Worm (Caenorhabditis elegans) whole organism, L1 larva: ENCODE measurements around the gene Y50D7A.10.

Source experiments
- C04F5.9 ChIP-seq: sonication (generic microtip); optimal IDR thresholded peaks from 2 replicates; lab custom pipeline; 2016; ENCODE audit warnings: missing genetic modification characterization, missing compliant biosample characterization
- C16A3.4 ChIP-seq: fragments of 150-350 bp; optimal IDR thresholded peaks from 2 replicates; lab custom pipeline; 2014; ENCODE audit warnings: missing biosample characterization, missing genetic modification characterization
- aly-2 ChIP-seq: fragments of 150-350 bp; optimal IDR thresholded peaks from 2 replicates; lab custom pipeline; 2014; ENCODE audit warnings: missing biosample characterization, missing genetic modification characterization
- ama-1 ChIP-seq: fragments of 150-350 bp; optimal IDR thresholded peaks from 2 replicates; lab custom pipeline; 2014
- ceh-63 ChIP-seq: fragments of 200-800 bp; sonication (Bioruptor generic); optimal IDR thresholded peaks from 2 replicates; lab custom pipeline; 2018; ENCODE audit warnings: mild to moderate bottlenecking, missing genetic modification characterization, missing compliant biosample characterization
- ceh-8 ChIP-seq: fragments of 200-800 bp; sonication (Bioruptor generic); optimal IDR thresholded peaks from 2 replicates; lab custom pipeline; 2018; ENCODE audit warnings: mild to moderate bottlenecking, missing genetic modification characterization, moderate library complexity, missing compliant biosample characterization
- ces-1 ChIP-seq: fragments of 150-350 bp; optimal IDR thresholded peaks from 2 replicates; lab custom pipeline; 2014; ENCODE audit warnings: missing biosample characterization, missing genetic modification reagents, missing genetic modification characterization
- dpl-1 ChIP-seq, 3 experiments: fragments of 150-350 bp in 2 of 3; sonication (generic microtip) in 1 of 3; optimal IDR thresholded peaks; 2 replicates each; lab custom pipeline; 2014 to 2017; ENCODE audit warnings: missing biosample characterization in 3 of 3, missing genetic modification characterization in 3 of 3, missing genetic modification reagents in 3 of 3
- efl-1 ChIP-seq, 4 experiments: fragments of 150-350 bp; optimal IDR thresholded peaks in 3 of 4; peaks in 1 of 4; 1 replicate in 1 of 4; 2 replicates in 3 of 4; lab custom pipeline; 2014; ENCODE audit warnings: missing biosample characterization in 2 of 4, missing genetic modification characterization in 2 of 4, missing genetic modification reagents in 2 of 4
- efl-3 ChIP-seq: fragments of 200-800 bp; sonication (Bioruptor generic); optimal IDR thresholded peaks from 2 replicates; lab custom pipeline; 2018; ENCODE audit warnings: mild to moderate bottlenecking, missing genetic modification characterization, missing compliant biosample characterization
- egl-13 ChIP-seq: sonication (generic microtip); optimal IDR thresholded peaks from 2 replicates; lab custom pipeline; 2016; ENCODE audit warnings: missing genotype, missing genetic modification reagents, missing genetic modification characterization, missing compliant biosample characterization
- elt-2 ChIP-seq: sonication (generic microtip); optimal IDR thresholded peaks from 2 replicates; lab custom pipeline; 2016; ENCODE audit warnings: missing genetic modification characterization, mild to moderate bottlenecking, inconsistent platforms, missing compliant biosample characterization, missing genetic modification reagents
- fkh-10 ChIP-seq: sonication (generic microtip); optimal IDR thresholded peaks from 2 replicates; lab custom pipeline; 2017; ENCODE audit warnings: missing biosample characterization, missing genetic modification reagents, missing genetic modification characterization
- fkh-4 ChIP-seq: sonication (generic microtip); optimal IDR thresholded peaks from 2 replicates; lab custom pipeline; 2016; ENCODE audit warnings: missing compliant biosample characterization, missing genetic modification characterization, borderline replicate concordance
- fkh-8 ChIP-seq: sonication (generic microtip); optimal IDR thresholded peaks from 2 replicates; lab custom pipeline; 2016; ENCODE audit warnings: mild to moderate bottlenecking, missing genetic modification characterization, missing compliant biosample characterization
- hlh-17 ChIP-seq: fragments of 200-800 bp; sonication (Bioruptor generic); optimal IDR thresholded peaks from 2 replicates; lab custom pipeline; 2018; ENCODE audit warnings: missing genetic modification characterization, mild to moderate bottlenecking, missing compliant biosample characterization, moderate library complexity, borderline replicate concordance
- irx-1 ChIP-seq: sonication (generic microtip); optimal IDR thresholded peaks from 2 replicates; lab custom pipeline; 2016; ENCODE audit warnings: missing genetic modification characterization, missing compliant biosample characterization
- isw-1 ChIP-seq: fragments of 200-800 bp; sonication (Bioruptor generic); IDR thresholded peaks from 2 replicates; pipeline ENCODE4 v1.3.6; 2022; ENCODE audit warnings: missing genetic modification characterization, missing compliant biosample characterization
- lin-14 ChIP-seq: fragments of 200-800 bp; sonication (Bioruptor generic); optimal IDR thresholded peaks from 2 replicates; lab custom pipeline; 2018; ENCODE audit warnings: mild to moderate bottlenecking, missing genetic modification characterization, moderate library complexity, missing compliant biosample characterization
- lin-35 ChIP-seq, 2 experiments: fragments of 150-350 bp; optimal IDR thresholded peaks; 2 replicates each; lab custom pipeline; 2014; ENCODE audit warnings: missing biosample characterization in 2 of 2, missing genetic modification characterization in 2 of 2, missing genetic modification reagents in 2 of 2
- lin-39 ChIP-seq: fragments of 150-350 bp; optimal IDR thresholded peaks from 2 replicates; lab custom pipeline; 2014; ENCODE audit warnings: missing biosample characterization, missing genetic modification reagents, missing genetic modification characterization
- lsy-2 ChIP-seq, 2 experiments: fragments of 150-350 bp; optimal IDR thresholded peaks; 2 replicates each; lab custom pipeline; 2014; ENCODE audit warnings: missing biosample characterization in 2 of 2, missing genetic modification characterization in 2 of 2
- nhr-12 ChIP-seq: sonication (generic microtip); optimal IDR thresholded peaks from 2 replicates; lab custom pipeline; 2017; ENCODE audit warnings: missing biosample characterization, missing genetic modification characterization
- nhr-47 ChIP-seq: sonication (generic microtip); optimal IDR thresholded peaks from 2 replicates; lab custom pipeline; 2016; ENCODE audit warnings: mild to moderate bottlenecking, missing genetic modification characterization, moderate library complexity, missing compliant biosample characterization
- nhr-71 ChIP-seq: sonication (generic microtip); optimal IDR thresholded peaks from 2 replicates; lab custom pipeline; 2016; ENCODE audit warnings: mild to moderate bottlenecking, missing genetic modification characterization, moderate library complexity, missing compliant biosample characterization
- nhr-77 ChIP-seq: fragments of 150-350 bp; optimal IDR thresholded peaks from 2 replicates; lab custom pipeline; 2014; ENCODE audit warnings: missing biosample characterization, missing genetic modification characterization
- nhr-84 ChIP-seq: sonication (generic microtip); optimal IDR thresholded peaks from 2 replicates; lab custom pipeline; 2017; ENCODE audit warnings: missing biosample characterization, missing genetic modification characterization
- nhr-85 ChIP-seq: sonication (generic microtip); peaks from one replicate; lab custom pipeline; 2016; ENCODE audit warnings: missing genetic modification characterization, inconsistent platforms, missing compliant biosample characterization
- snu-23 ChIP-seq: sonication (generic microtip); optimal IDR thresholded peaks from 2 replicates; lab custom pipeline; 2016; ENCODE audit warnings: missing genetic modification characterization, missing compliant biosample characterization
- sox-4 ChIP-seq: sonication (generic microtip); optimal IDR thresholded peaks from 2 replicates; lab custom pipeline; 2016; ENCODE audit warnings: missing genetic modification characterization, missing compliant biosample characterization
- tlp-1 ChIP-seq: fragments of 150-350 bp; optimal IDR thresholded peaks from 2 replicates; lab custom pipeline; 2014; ENCODE audit warnings: missing biosample characterization, missing genetic modification characterization
- unc-30 ChIP-seq: sonication (generic microtip); optimal IDR thresholded peaks from 2 replicates; lab custom pipeline; 2017; ENCODE audit warnings: missing biosample characterization, missing genetic modification characterization
- unc-62 ChIP-seq: fragments of 150-350 bp; optimal IDR thresholded peaks from 2 replicates; lab custom pipeline; 2014; ENCODE audit warnings: missing biosample characterization, missing genetic modification reagents, missing genetic modification characterization
- unc-86 ChIP-seq: sonication (generic microtip); optimal IDR thresholded peaks from 2 replicates; lab custom pipeline; 2016; ENCODE audit warnings: missing genetic modification characterization, missing compliant biosample characterization
- unc-98 ChIP-seq: fragments of 200-800 bp; sonication (Bioruptor generic); IDR thresholded peaks from 2 replicates; pipeline ENCODE4 v1.3.6; 2022; ENCODE audit warnings: missing genetic modification characterization, missing compliant biosample characterization
- xbp-1 ChIP-seq: sonication (generic microtip); optimal IDR thresholded peaks from 2 replicates; lab custom pipeline; 2016; ENCODE audit warnings: missing genetic modification characterization, missing compliant biosample characterization
- zip-4 ChIP-seq: fragments of 200-800 bp; sonication (Bioruptor generic); optimal IDR thresholded peaks from 2 replicates; lab custom pipeline; 2018; ENCODE audit warnings: mild to moderate bottlenecking, missing genetic modification characterization, moderate library complexity, missing compliant biosample characterization
- ztf-4 ChIP-seq: fragments of 150-350 bp; optimal IDR thresholded peaks from 2 replicates; lab custom pipeline; 2014; ENCODE audit warnings: missing biosample characterization, missing genetic modification characterization

Y50D7A.10 gene

DNA sequence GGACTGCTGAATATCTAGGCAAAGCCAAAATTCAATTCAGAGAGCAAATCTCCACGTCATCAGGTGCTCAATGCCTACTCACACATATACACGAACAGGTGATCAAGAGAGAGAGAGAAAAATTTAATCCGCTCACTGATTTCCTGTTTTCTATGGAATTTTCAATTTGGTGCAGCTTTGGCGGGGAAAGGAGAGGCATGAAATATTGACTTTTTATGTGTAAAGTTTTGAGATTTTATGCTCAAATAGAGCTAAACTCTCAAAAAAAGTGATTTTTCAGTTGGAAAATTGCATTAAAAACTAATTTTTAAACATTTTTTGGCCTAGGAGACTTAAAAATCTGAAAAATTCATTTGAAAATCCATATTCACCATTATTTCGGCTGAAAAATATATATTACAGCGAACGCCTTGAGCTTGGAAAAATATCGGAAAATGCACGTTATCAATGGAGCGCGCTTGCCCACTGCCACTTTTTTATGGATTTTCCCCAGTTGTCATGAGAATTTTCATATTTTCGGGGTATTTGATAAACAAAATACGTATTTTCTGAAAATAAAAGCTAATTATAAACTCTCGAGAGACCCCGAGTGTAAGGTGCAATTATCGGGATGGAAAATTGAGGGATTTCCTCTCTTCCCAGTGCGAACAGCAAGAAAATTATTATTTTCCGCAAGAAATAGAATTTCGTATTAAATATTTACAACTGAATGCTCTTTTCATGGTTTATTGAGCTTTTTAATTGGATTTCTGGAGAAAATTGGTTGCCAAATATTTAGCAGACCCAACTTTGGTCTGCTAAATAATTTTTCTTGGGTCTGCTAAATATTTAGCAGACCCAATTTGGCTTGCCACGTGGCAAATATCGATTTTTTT is 28.3 kb downstream of the Y50D7A.10 start:
- no peak for TF ChIP-seq ceh-8 (GFP tag; lab: Kevin White, UChicago)
- no peak for TF ChIP-seq fkh-10 (GFP tag; lab: Kevin White, UChicago)
- no peak for TF ChIP-seq unc-98 (GFP tag; lab: Robert Waterston, UW)
- no peak for TF ChIP-seq isw-1 (GFP tag; lab: Robert Waterston, UW)
- TF ChIP-seq snu-23 (GFP tag; lab: Kevin White, UChicago), result peak; percentile 13
- TF ChIP-seq dpl-1 (GFP tag; optimal IDR thresholded peaks at IDR 0.05; lab: Kevin White, UChicago), result peak in 1 of 3 experiments; percentile 12
- peak; percentile 60 for TF ChIP-seq ztf-4 (tag; lab: Kevin White, UChicago)
- peak; percentile 30 for TF ChIP-seq irx-1 (tag; lab: Kevin White, UChicago)
- peak; percentile 56 for TF ChIP-seq lin-14 (GFP tag; lab: Kevin White, UChicago)
- no peak for TF ChIP-seq nhr-12 (tag; lab: Kevin White, UChicago)
- peak in 1 of 2 experiments; percentile 18 for TF ChIP-seq efl-1 (optimal IDR thresholded peaks at IDR 0.05; lab: Kevin White, UChicago)
- peak in 1 of 2 experiments; percentile 25 for TF ChIP-seq efl-1 (GFP tag; optimal IDR thresholded peaks at IDR 0.05 in 1 of 2; lab: Kevin White, UChicago)
- TF ChIP-seq nhr-47, result no peak
- no peak for TF ChIP-seq hlh-17
- TF ChIP-seq unc-62, result no peak
- TF ChIP-seq xbp-1 (tag; lab: Kevin White, UChicago), result peak; percentile 8
- no peak for TF ChIP-seq ces-1 (GFP tag; lab: Kevin White, UChicago)
- peak in 1 of 2 experiments; percentile 28 for TF ChIP-seq lsy-2 (tag; optimal IDR thresholded peaks at IDR 0.05; lab: Kevin White, UChicago)
- TF ChIP-seq lin-39, result no peak
- peak; percentile 33 for TF ChIP-seq fkh-8
- peak; percentile 5 for TF ChIP-seq nhr-71 (tag; lab: Kevin White, UChicago)
- no peak for TF ChIP-seq unc-86 (tag; lab: Kevin White, UChicago)
- TF ChIP-seq lin-35 (GFP tag; optimal IDR thresholded peaks at IDR 0.05; lab: Kevin White, UChicago), result peak in 1 of 2 experiments; percentile 7
- no peak for TF ChIP-seq egl-13 (tag; lab: Kevin White, UChicago)
- no peak for TF ChIP-seq efl-3 (GFP tag; lab: Kevin White, UChicago)
- no peak for TF ChIP-seq nhr-84 (tag; lab: Kevin White, UChicago)
- peak; percentile 16 for TF ChIP-seq C16A3.4 (tag; lab: Kevin White, UChicago)

- no peak for TF ChIP-seq fkh-10 (GFP tag; lab: Kevin White, UChicago)
- no peak for TF ChIP-seq irx-1 (tag; lab: Kevin White, UChicago)
- no peak for TF ChIP-seq elt-2
- no peak for TF ChIP-seq sox-4 (tag; lab: Kevin White, UChicago)
- TF ChIP-seq zip-4 (GFP tag; lab: Kevin White, UChicago), result no peak
- TF ChIP-seq C16A3.4 (tag; lab: Kevin White, UChicago), result no peak
- TF ChIP-seq ceh-63, result no peak
- TF ChIP-seq ama-1 (lab: Kevin White, UChicago), result peak; percentile 58
- no peak for TF ChIP-seq tlp-1 (tag; lab: Kevin White, UChicago)
- no peak for TF ChIP-seq C04F5.9
- TF ChIP-seq unc-30, result no peak
- TF ChIP-seq aly-2 (tag; lab: Kevin White, UChicago), result no peak
- no peak for TF ChIP-seq fkh-8
- no peak for TF ChIP-seq nhr-77
- TF ChIP-seq ztf-4 (tag; lab: Kevin White, UChicago), result peak; percentile 22
- peak; percentile 18 for TF ChIP-seq nhr-85 (tag; lab: Kevin White, UChicago)
Measured at ce11 chrIII:344322-344721, 29.1 kb downstream of the Y50D7A.10 start.

DNA sequence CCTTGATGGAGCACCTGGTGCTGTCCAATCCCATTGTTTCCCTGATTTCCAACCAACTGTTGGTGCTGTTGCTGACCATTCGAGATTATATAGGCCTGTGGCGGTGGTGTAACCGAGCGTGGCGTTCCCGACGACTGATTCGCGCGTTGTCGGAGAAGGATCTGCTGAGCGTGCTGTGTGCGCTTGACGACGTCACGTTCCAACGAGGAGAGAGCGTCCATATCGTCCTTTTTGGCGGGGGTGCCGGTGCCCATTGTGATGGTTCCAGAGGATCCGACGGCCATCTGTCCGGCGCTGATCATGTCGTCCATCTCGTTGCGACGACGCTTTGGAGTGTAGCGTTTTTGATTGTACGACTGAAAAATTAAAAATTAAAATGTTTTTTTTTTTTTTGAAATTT is 30.2 kb downstream of the Y50D7A.10 start:
- peak; percentile 47 for TF ChIP-seq ceh-63
- TF ChIP-seq fkh-4, result no peak
